Fruit fly (Drosophila melanogaster) whole organism, wandering third instar larva: ENCODE data around the gene CG15152.

Experiments used
- Abd-B ChIP-seq: fragments of >200 bp; optimal IDR thresholded peaks from 2 replicates; lab custom pipeline; 2017; ENCODE audit warnings: missing biosample characterization, missing genetic modification characterization
- CG32264 ChIP-seq: fragments of 200-800 bp; sonication (Bioruptor generic); optimal IDR thresholded peaks from 2 replicates; lab custom pipeline; 2016; ENCODE audit warnings: missing biosample characterization, missing genetic modification characterization
- CG9705 ChIP-seq: fragments of 200-800 bp; sonication (Bioruptor generic); optimal IDR thresholded peaks from 2 replicates; lab custom pipeline; 2018; ENCODE audit warnings: missing biosample characterization, mild to moderate bottlenecking, missing genetic modification characterization
- CrebA ChIP-seq: fragments of 200-800 bp; sonication (Bioruptor generic); optimal IDR thresholded peaks from 2 replicates; lab custom pipeline; 2016; ENCODE audit warnings: missing biosample characterization, mild to moderate bottlenecking, missing genetic modification characterization, borderline replicate concordance
- Dfd ChIP-seq: fragments of >200 bp; optimal IDR thresholded peaks from 2 replicates; lab custom pipeline; 2017; ENCODE audit warnings: missing biosample characterization, missing genetic modification characterization
- Dif ChIP-seq: fragments of 200-275, 200-300 bp; sonication (Bioruptor generic); optimal IDR thresholded peaks from 2 replicates; lab custom pipeline; 2018; ENCODE audit warnings: missing biosample characterization, missing genetic modification characterization; ENCODE audit not compliant: partially characterized antibody
- GATAd ChIP-seq: sonication (Bioruptor generic); optimal IDR thresholded peaks from 2 replicates; lab custom pipeline; 2016; ENCODE audit warnings: missing biosample characterization, missing genetic modification characterization
- HLH106 ChIP-seq: fragments of 200-800 bp; optimal IDR thresholded peaks from 3 replicates; lab custom pipeline; 2019; ENCODE audit warnings: missing biosample characterization, mild to moderate bottlenecking, missing genetic modification characterization, moderate library complexity
- Hnf4 ChIP-seq: fragments of 200-800 bp; sonication (Bioruptor generic); optimal IDR thresholded peaks from 2 replicates; lab custom pipeline; 2016; ENCODE audit warnings: missing biosample characterization, mild to moderate bottlenecking, missing genetic modification characterization
- Hr78 ChIP-seq: fragments of >200 bp; optimal IDR thresholded peaks from 2 replicates; lab custom pipeline; 2017; ENCODE audit warnings: missing biosample characterization, missing genetic modification characterization
- Hr83 ChIP-seq: fragments of 200-300 bp; sonication (Bioruptor generic); optimal IDR thresholded peaks from 2 replicates; lab custom pipeline; 2016; ENCODE audit warnings: missing biosample characterization, mild to moderate bottlenecking, missing genetic modification characterization, moderate library complexity; ENCODE audit not compliant: poor library complexity, severe bottlenecking
- Jra ChIP-seq: sonication (Bioruptor generic); optimal IDR thresholded peaks from 2 replicates; lab custom pipeline; 2016; ENCODE audit warnings: missing biosample characterization, missing genetic modification characterization
- Mio ChIP-seq: sonication (Bioruptor generic); optimal IDR thresholded peaks from 2 replicates; lab custom pipeline; 2016; ENCODE audit warnings: missing biosample characterization, missing genetic modification characterization
- Myc ChIP-seq: fragments of >200 bp; optimal IDR thresholded peaks from 2 replicates; lab custom pipeline; 2017
- N ChIP-seq: fragments of >200 bp; optimal IDR thresholded peaks from 2 replicates; lab custom pipeline; 2018; ENCODE audit warnings: missing biosample characterization, missing external identifiers, missing genetic modification characterization
- OdsH ChIP-seq: fragments of 200-800 bp; sonication (Bioruptor generic); optimal IDR thresholded peaks from 2 replicates; lab custom pipeline; 2016; ENCODE audit warnings: missing biosample characterization, mild to moderate bottlenecking, missing genetic modification characterization
- Rel ChIP-seq, 2 experiments: fragments of 200-800 bp; sonication (Bioruptor generic) in 1 of 2; optimal IDR thresholded peaks; 2 replicates in 1 of 2; 3 replicates in 1 of 2; lab custom pipeline; 2016 to 2019; ENCODE audit warnings: mild to moderate bottlenecking in 2 of 2, missing biosample characterization in 2 of 2, missing genetic modification characterization in 2 of 2, moderate library complexity in 1 of 2
- Sp1 ChIP-seq: fragments of 200-800 bp; sonication (Bioruptor generic); optimal IDR thresholded peaks from 3 replicates; lab custom pipeline; 2019; ENCODE audit warnings: missing biosample characterization, mild to moderate bottlenecking, missing genetic modification characterization, moderate library complexity
- Vsx2 ChIP-seq: fragments of 200-300, 225-300 bp; sonication (Bioruptor generic); optimal IDR thresholded peaks from 2 replicates; lab custom pipeline; 2018; ENCODE audit warnings: missing biosample characterization, missing genetic modification characterization; ENCODE audit not compliant: partially characterized antibody
- br ChIP-seq: fragments of 200-800 bp; sonication (Bioruptor generic); optimal IDR thresholded peaks from 2 replicates; lab custom pipeline; 2016; ENCODE audit warnings: missing biosample characterization, missing genetic modification characterization
- brk ChIP-seq: fragments of 200-800 bp; sonication (Bioruptor generic); optimal IDR thresholded peaks from 2 replicates; lab custom pipeline; 2016; ENCODE audit warnings: missing biosample characterization, mild to moderate bottlenecking, missing genetic modification characterization
- dl ChIP-seq, 2 experiments: fragments of 175-275, 200-275 bp in 1 of 2; fragments of 200-275 bp in 1 of 2; sonication (Bioruptor generic); optimal IDR thresholded peaks; lab custom pipeline; 2018; ENCODE audit warnings: mild to moderate bottlenecking in 2 of 2, missing biosample characterization in 2 of 2, missing genetic modification characterization in 2 of 2, moderate library complexity in 2 of 2; ENCODE audit not compliant: partially characterized antibody in 2 of 2, insufficient read depth in 1 of 2
- dmrt93B ChIP-seq: fragments of 200-800 bp; sonication (Bioruptor generic); optimal IDR thresholded peaks from 2 replicates; lab custom pipeline; 2018; ENCODE audit warnings: missing biosample characterization, mild to moderate bottlenecking, missing genetic modification characterization
- dsf ChIP-seq: sonication (Bioruptor generic); optimal IDR thresholded peaks from 2 replicates; lab custom pipeline; 2016; ENCODE audit warnings: missing biosample characterization, missing genetic modification characterization, borderline replicate concordance
- ey ChIP-seq: fragments of 200-800 bp; sonication (Bioruptor generic); optimal IDR thresholded peaks from 2 replicates; lab custom pipeline; 2016; ENCODE audit warnings: missing biosample characterization, missing genetic modification characterization
- foxo ChIP-seq, 2 experiments: fragments of 200-800 bp; sonication (Bioruptor generic); optimal IDR thresholded peaks; 2 replicates in 1 of 2; 3 replicates in 1 of 2; lab custom pipeline; 2016 to 2017; ENCODE audit warnings: missing biosample characterization in 2 of 2, missing genetic modification characterization in 2 of 2
- fru ChIP-seq: fragments of 200-800 bp; sonication (Bioruptor generic); optimal IDR thresholded peaks from 3 replicates; lab custom pipeline; 2016; ENCODE audit warnings: missing biosample characterization, mild to moderate bottlenecking, missing genetic modification characterization
- h ChIP-seq: fragments of 200-800 bp; sonication (Bioruptor generic); optimal IDR thresholded peaks from 3 replicates; lab custom pipeline; 2016; ENCODE audit warnings: missing biosample characterization, mild to moderate bottlenecking, missing genetic modification characterization
- jim ChIP-seq: fragments of 175-275, 200-325 bp; sonication (Bioruptor generic); optimal IDR thresholded peaks from 2 replicates; lab custom pipeline; 2016; ENCODE audit warnings: missing biosample characterization, mild to moderate bottlenecking, missing genetic modification characterization
- lola ChIP-seq: fragments of >200 bp; optimal IDR thresholded peaks from 2 replicates; lab custom pipeline; 2017; ENCODE audit warnings: missing biosample characterization, missing genetic modification characterization
- pan ChIP-seq: fragments of >200 bp; optimal IDR thresholded peaks from 2 replicates; lab custom pipeline; 2017
- psq ChIP-seq: fragments of 200-800 bp; sonication (Bioruptor generic); optimal IDR thresholded peaks from 3 replicates; lab custom pipeline; 2017; ENCODE audit warnings: missing biosample characterization, mild to moderate bottlenecking, missing genetic modification characterization, moderate library complexity
- rgr ChIP-seq: fragments of 200-800 bp; sonication (Bioruptor generic); optimal IDR thresholded peaks from 3 replicates; lab custom pipeline; 2016; ENCODE audit warnings: missing biosample characterization, mild to moderate bottlenecking, missing genetic modification characterization
- sage ChIP-seq: fragments of 200-800 bp; sonication (Bioruptor generic); optimal IDR thresholded peaks from 2 replicates; lab custom pipeline; 2016; ENCODE audit warnings: missing biosample characterization, mild to moderate bottlenecking, missing genetic modification characterization
- sv ChIP-seq: fragments of 200-800 bp; sonication (Bioruptor generic); optimal IDR thresholded peaks from 3 replicates; lab custom pipeline; 2016; ENCODE audit warnings: missing biosample characterization, missing genetic modification characterization
- tai ChIP-seq: sonication (Bioruptor generic); optimal IDR thresholded peaks from 2 replicates; lab custom pipeline; 2016; ENCODE audit warnings: missing biosample characterization, missing genetic modification characterization
- usp ChIP-seq: fragments of >200 bp; optimal IDR thresholded peaks from 2 replicates; lab custom pipeline; 2017; ENCODE audit warnings: missing biosample characterization, missing genetic modification characterization
- woc ChIP-seq: sonication (Bioruptor generic); optimal IDR thresholded peaks from 2 replicates; lab custom pipeline; 2016; ENCODE audit warnings: missing biosample characterization, mild to moderate bottlenecking, missing genetic modification characterization

The CG15152 gene

dm6 chr2L:18151134-18151825, 36.9 kb downstream of the CG15152 start:
- peak; percentile 62 for TF ChIP-seq h
- no peak for TF ChIP-seq Hnf4 (GFP tag; lab: Kevin White, UChicago)
- TF ChIP-seq Dfd, result peak; percentile 30
- TF ChIP-seq Myc (lab: Kevin White, UChicago), result no peak
- peak; percentile 76 for TF ChIP-seq N
- no peak for TF ChIP-seq psq (GFP tag; lab: Kevin White, UChicago)
- no peak for TF ChIP-seq dsf (GFP tag; lab: Kevin White, UChicago)
- TF ChIP-seq Vsx2 (GFP tag; lab: Kevin White, UChicago), result no peak
- peak; percentile 69 for TF ChIP-seq CrebA (GFP tag; lab: Kevin White, UChicago)
- peak in 1 of 2 experiments; percentile 19 for TF ChIP-seq dl (GFP tag; optimal IDR thresholded peaks at IDR 0.05; lab: Kevin White, UChicago; ENCODE audit: insufficient read depth in 1 of 2, partially characterized antibody in 2 of 2)
- no peak for TF ChIP-seq pan
- peak; percentile 23 for TF ChIP-seq CG9705 (GFP tag; lab: Kevin White, UChicago)
- TF ChIP-seq foxo (GFP tag; optimal IDR thresholded peaks at IDR 0.05; lab: Kevin White, UChicago), result peak in 1 of 2 experiments; percentile 48
- TF ChIP-seq Sp1 (GFP tag; lab: Kevin White, UChicago), result peak; percentile 4
- peak; percentile 67 for TF ChIP-seq woc (GFP tag; lab: Kevin White, UChicago)
- TF ChIP-seq sv (GFP tag; lab: Kevin White, UChicago), result peak; percentile 22
- no peak for TF ChIP-seq Rel (GFP tag; optimal IDR thresholded peaks at IDR 0.05; lab: Kevin White, UChicago)
- TF ChIP-seq Rel (tag; optimal IDR thresholded peaks at IDR 0.05; lab: Kevin White, UChicago), result peak; percentile 41
- TF ChIP-seq tai (GFP tag; lab: Kevin White, UChicago), result no peak
- no peak for TF ChIP-seq brk (GFP tag; lab: Kevin White, UChicago)
- TF ChIP-seq sage (GFP tag; lab: Kevin White, UChicago), result no peak
- TF ChIP-seq br (GFP tag; lab: Kevin White, UChicago), result peak; percentile 53
- TF ChIP-seq Dif (GFP tag; lab: Kevin White, UChicago), result no peak
- no peak for TF ChIP-seq Hr78
- TF ChIP-seq Jra, result no peak
- no peak for TF ChIP-seq lola (GFP tag; lab: Kevin White, UChicago)
- peak; percentile 67 for TF ChIP-seq ey (GFP tag; lab: Kevin White, UChicago)
- peak; percentile 56 for TF ChIP-seq dmrt93B
- TF ChIP-seq jim (GFP tag; lab: Kevin White, UChicago), result no peak
- no peak for TF ChIP-seq usp (GFP tag; lab: Kevin White, UChicago)
- no peak for TF ChIP-seq OdsH
- TF ChIP-seq fru, result peak; percentile 60
- peak; percentile 52 for TF ChIP-seq Hr83 (GFP tag; lab: Kevin White, UChicago)
- no peak for TF ChIP-seq GATAd (GFP tag; lab: Kevin White, UChicago)
- TF ChIP-seq HLH106 (tag; lab: Kevin White, UChicago), result peak; percentile 56
- no peak for TF ChIP-seq CG32264 (GFP tag; lab: Kevin White, UChicago)
- peak; percentile 65 for TF ChIP-seq Abd-B (GFP tag; lab: Kevin White, UChicago)
- TF ChIP-seq rgr (GFP tag; lab: Kevin White, UChicago), result no peak
- no peak for TF ChIP-seq Mio (GFP tag; lab: Kevin White, UChicago)

dm6 chr2L:18151826-18152138, 37.4 kb downstream of the CG15152 start:
- TF ChIP-seq tai (GFP tag; lab: Kevin White, UChicago), result peak; percentile 62
- no peak for TF ChIP-seq CrebA (GFP tag; lab: Kevin White, UChicago)
- no peak for TF ChIP-seq fru
- no peak for TF ChIP-seq Myc (lab: Kevin White, UChicago)
- no peak for TF ChIP-seq Dif (GFP tag; lab: Kevin White, UChicago)
- no peak for TF ChIP-seq Dfd
- TF ChIP-seq Hr83 (GFP tag; lab: Kevin White, UChicago), result peak; percentile 13
- no peak for TF ChIP-seq lola (GFP tag; lab: Kevin White, UChicago)
- no peak for TF ChIP-seq br (GFP tag; lab: Kevin White, UChicago)
- TF ChIP-seq GATAd (GFP tag; lab: Kevin White, UChicago), result no peak
- TF ChIP-seq HLH106 (tag; lab: Kevin White, UChicago), result no peak
- TF ChIP-seq CG9705 (GFP tag; lab: Kevin White, UChicago), result no peak
- TF ChIP-seq rgr (GFP tag; lab: Kevin White, UChicago), result peak; percentile 14
- TF ChIP-seq sv (GFP tag; lab: Kevin White, UChicago), result no peak
- TF ChIP-seq ey (GFP tag; lab: Kevin White, UChicago), result no peak
- no peak for TF ChIP-seq Rel (GFP tag; optimal IDR thresholded peaks at IDR 0.05; lab: Kevin White, UChicago)
- TF ChIP-seq Rel (tag; optimal IDR thresholded peaks at IDR 0.05; lab: Kevin White, UChicago), result no peak
- TF ChIP-seq foxo (GFP tag; optimal IDR thresholded peaks at IDR 0.05; lab: Kevin White, UChicago), result no peak
- TF ChIP-seq jim (GFP tag; lab: Kevin White, UChicago), result no peak
- no peak for TF ChIP-seq Hr78
- TF ChIP-seq N, result no peak
- TF ChIP-seq psq (GFP tag; lab: Kevin White, UChicago), result no peak
- no peak for TF ChIP-seq woc (GFP tag; lab: Kevin White, UChicago)
- peak; percentile 31 for TF ChIP-seq OdsH
- no peak for TF ChIP-seq Jra
- no peak for TF ChIP-seq Vsx2 (GFP tag; lab: Kevin White, UChicago)
- no peak for TF ChIP-seq pan
- TF ChIP-seq sage (GFP tag; lab: Kevin White, UChicago), result no peak
- no peak for TF ChIP-seq Abd-B (GFP tag; lab: Kevin White, UChicago)
- no peak for TF ChIP-seq brk (GFP tag; lab: Kevin White, UChicago)
